Fruit fly (Drosophila melanogaster) whole organism, wandering third instar larva: ENCODE data around the gene CG5697.

Experiments
- Mio ChIP-seq: sonication (Bioruptor generic); optimal IDR thresholded peaks from 2 replicates; lab custom pipeline; 2016; ENCODE audit warnings: missing biosample characterization, missing genetic modification characterization
- ey ChIP-seq: fragments of 200-800 bp; sonication (Bioruptor generic); optimal IDR thresholded peaks from 2 replicates; lab custom pipeline; 2016; ENCODE audit warnings: missing biosample characterization, missing genetic modification characterization
- foxo ChIP-seq, 2 experiments: fragments of 200-800 bp; sonication (Bioruptor generic); optimal IDR thresholded peaks; 2 replicates in 1 of 2; 3 replicates in 1 of 2; lab custom pipeline; 2016 to 2017; ENCODE audit warnings: missing biosample characterization in 2 of 2, missing genetic modification characterization in 2 of 2
- psq ChIP-seq: fragments of 200-800 bp; sonication (Bioruptor generic); optimal IDR thresholded peaks from 3 replicates; lab custom pipeline; 2017; ENCODE audit warnings: missing biosample characterization, mild to moderate bottlenecking, missing genetic modification characterization, moderate library complexity
- tai ChIP-seq: sonication (Bioruptor generic); optimal IDR thresholded peaks from 2 replicates; lab custom pipeline; 2016; ENCODE audit warnings: missing biosample characterization, missing genetic modification characterization

DNA sequence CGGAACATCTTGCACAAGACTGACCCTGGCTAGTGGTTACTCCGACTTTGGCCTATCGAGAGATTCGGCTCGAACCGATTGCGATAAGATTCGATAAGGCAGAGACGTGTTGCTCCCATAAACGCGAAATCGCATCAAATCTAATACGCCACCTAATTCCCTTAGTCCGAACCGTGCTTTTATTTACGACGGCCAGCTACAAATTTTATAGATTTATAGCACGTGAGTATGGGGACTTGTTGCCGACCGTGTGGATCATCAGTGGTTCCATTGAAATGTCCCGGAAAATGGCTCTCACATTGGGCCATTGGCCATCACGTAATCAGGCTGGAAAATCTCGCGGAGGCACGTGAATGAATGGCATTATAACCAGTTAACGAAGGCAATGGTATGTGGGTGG is 8.8 kb upstream of the CG5697 start, which contains the start of gene Alp5:
- TF ChIP-seq tai (GFP tag; lab: Kevin White, UChicago) (no peak), Mio (GFP tag; lab: Kevin White, UChicago) (no peak), psq (no peak), foxo (GFP tag; optimal IDR thresholded peaks at IDR 0.05; lab: Kevin White, UChicago) (no peak), ey (GFP tag; lab: Kevin White, UChicago) (no peak)
